Fruit fly (Drosophila melanogaster): ENCODE measurements around the gene Grip71.
A peak's percentile ranks its signal among the peaks of the same experiment; 100 is the strongest.

Gene Grip71

DNA sequence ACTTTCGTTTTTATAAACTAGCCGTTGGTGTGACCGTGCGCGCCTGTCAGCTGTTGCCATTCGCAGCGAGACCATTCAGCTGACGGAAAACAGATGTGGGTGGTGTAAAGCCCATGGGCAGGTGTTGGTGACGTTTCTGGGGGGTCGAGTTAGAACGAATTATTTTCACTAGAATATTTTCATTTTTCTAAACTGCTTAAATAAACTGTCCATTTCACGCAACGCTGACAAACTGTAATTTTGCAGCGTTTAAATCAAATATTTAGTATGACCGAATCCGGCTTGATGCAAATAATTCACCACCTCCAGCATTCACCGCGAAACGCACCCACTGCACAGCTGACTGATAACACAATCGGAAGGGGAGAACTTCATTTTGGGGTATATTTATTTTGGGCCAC lies 13.2 kb upstream of the Grip71 start, which contains the start of the genes CG10383 and CG10338 (continued):
- peak; percentile 17 for TF ChIP-seq nom (GFP tag; optimal IDR thresholded peaks at IDR 0.05)
- no peak for TF ChIP-seq cg (GFP tag; optimal IDR thresholded peaks at IDR 0.05)
- peak; percentile 83 for TF ChIP-seq CG11085 (GFP tag; IDR thresholded peaks at IDR 0.05)
- TF ChIP-seq ab (GFP tag; optimal IDR thresholded peaks at IDR 0.05) = peak; percentile 15
- no peak for TF ChIP-seq Trl (optimal IDR thresholded peaks at IDR 0.05)
- peak; percentile 94 for TF ChIP-seq Trl (GFP tag; optimal IDR thresholded peaks at IDR 0.05)
- peak; percentile 73 for TF ChIP-seq Oli (tag; optimal IDR thresholded peaks at IDR 0.05)
- TF ChIP-seq CG10462 (GFP tag; optimal IDR thresholded peaks at IDR 0.05) = peak; percentile 53
- no peak for TF ChIP-seq mld (GFP tag; IDR thresholded peaks at IDR 0.05; ENCODE audit: partially characterized antibody)
- TF ChIP-seq sqz (GFP tag; optimal IDR thresholded peaks at IDR 0.05) = no peak
- peak; percentile 87 for TF ChIP-seq CG14050 (GFP tag; IDR thresholded peaks at IDR 0.05)
- peak; percentile 89 for TF ChIP-seq Dad (GFP tag; optimal IDR thresholded peaks at IDR 0.05)
- TF ChIP-seq H15 (GFP tag; IDR thresholded peaks at IDR 0.05) = peak; percentile 91
- peak; percentile 87 for TF ChIP-seq tgo (GFP tag; IDR thresholded peaks at IDR 0.05)
- peak; percentile 81 for TF ChIP-seq ara (GFP tag; IDR thresholded peaks at IDR 0.05)
- TF ChIP-seq CG10267 (tag; optimal IDR thresholded peaks at IDR 0.05) = peak; percentile 71
- peak in 1 of 2 experiments; percentile 43 for TF ChIP-seq insv (GFP tag; optimal IDR thresholded peaks at IDR 0.05)
- TF ChIP-seq pfk (GFP tag; optimal IDR thresholded peaks at IDR 0.05) = no peak
- TF ChIP-seq CG16815 (GFP tag; optimal IDR thresholded peaks at IDR 0.05) = peak; percentile 71
- peak; percentile 91 for TF ChIP-seq CG8944 (GFP tag; optimal IDR thresholded peaks at IDR 0.05)
- TF ChIP-seq Atf-2 (GFP tag; optimal IDR thresholded peaks at IDR 0.05) = peak; percentile 91
- peak; percentile 86 for TF ChIP-seq ase (GFP tag; IDR thresholded peaks at IDR 0.05)
- TF ChIP-seq CG13424 (tag; optimal IDR thresholded peaks at IDR 0.05) = peak; percentile 77
- peak; percentile 62 for TF ChIP-seq Dek (tag; optimal IDR thresholded peaks at IDR 0.05)
- peak; percentile 58 for TF ChIP-seq CG12071 (GFP tag; optimal IDR thresholded peaks at IDR 0.05)
- TF ChIP-seq CG10543 (GFP tag; optimal IDR thresholded peaks at IDR 0.05) = peak; percentile 76
- TF ChIP-seq kay (GFP tag; optimal IDR thresholded peaks at IDR 0.05) = peak; percentile 78
- no peak for TF ChIP-seq hth (optimal IDR thresholded peaks at IDR 0.05)
- peak; percentile 85 for TF ChIP-seq dm (GFP tag; optimal IDR thresholded peaks at IDR 0.05)
- TF ChIP-seq Abd-B (GFP tag; optimal IDR thresholded peaks at IDR 0.05) = peak; percentile 80
- no peak for TF ChIP-seq sima (GFP tag; optimal IDR thresholded peaks at IDR 0.05)
- TF ChIP-seq Chrac-16 (GFP tag; optimal IDR thresholded peaks at IDR 0.05) = peak; percentile 90
- peak; percentile 81 for TF ChIP-seq CG13775 (GFP tag; optimal IDR thresholded peaks at IDR 0.05)
- TF ChIP-seq NC2β (GFP tag; optimal IDR thresholded peaks at IDR 0.05) = peak; percentile 89
- peak; percentile 75 for TF ChIP-seq CG17829 (tag; optimal IDR thresholded peaks at IDR 0.05)
- peak; percentile 92 for TF ChIP-seq CG9932 (GFP tag; IDR thresholded peaks at IDR 0.05)
- TF ChIP-seq Myb (GFP tag; optimal IDR thresholded peaks at IDR 0.05) = peak; percentile 89
- TF ChIP-seq tap (tag; optimal IDR thresholded peaks at IDR 0.05) = peak; percentile 31
- peak; percentile 75 for TF ChIP-seq hkb (optimal IDR thresholded peaks at IDR 0.05)
- peak; percentile 90 for TF ChIP-seq hkb (GFP tag; IDR thresholded peaks at IDR 0.05)
- peak; percentile 48 for TF ChIP-seq CG8290 (GFP tag; optimal IDR thresholded peaks at IDR 0.05)
- peak in 1 of 2 experiments; percentile 94 for TF ChIP-seq CG8290 (tag; optimal IDR thresholded peaks at IDR 0.05)
- no peak for TF ChIP-seq run (tag; optimal IDR thresholded peaks at IDR 0.05)
- peak; percentile 48 for TF ChIP-seq Hand (GFP tag; optimal IDR thresholded peaks at IDR 0.05)
- peak; percentile 88 for TF ChIP-seq Ada2b (GFP tag; IDR thresholded peaks at IDR 0.05)
- TF ChIP-seq CG18764 (GFP tag; optimal IDR thresholded peaks at IDR 0.05) = peak; percentile 62
- no peak for TF ChIP-seq sna (GFP tag; IDR thresholded peaks at IDR 0.05; ENCODE audit: partially characterized antibody)
- TF ChIP-seq CHES-1-like (GFP tag; optimal IDR thresholded peaks at IDR 0.05) = peak; percentile 93
- TF ChIP-seq CG10321 (GFP tag; IDR thresholded peaks at IDR 0.05) = peak; percentile 75
- TF ChIP-seq Lhr (GFP tag; optimal IDR thresholded peaks at IDR 0.05) = peak; percentile 62
- TF ChIP-seq Xbp1 (GFP tag; optimal IDR thresholded peaks at IDR 0.05) = peak; percentile 93
- peak; percentile 90 for TF ChIP-seq Hmr (GFP tag; optimal IDR thresholded peaks at IDR 0.05)
